Worm (Caenorhabditis elegans) whole organism, L2 larva: ENCODE data around the gene gpx-5.

Experiments used
- C34F6.9 ChIP-seq: fragments of 150-350 bp; optimal IDR thresholded peaks from 2 replicates; lab custom pipeline; 2014; ENCODE audit warnings: missing biosample characterization, missing genetic modification characterization
- F13H6.1 ChIP-seq: sonication (generic microtip); optimal IDR thresholded peaks from 2 replicates; lab custom pipeline; 2016; ENCODE audit warnings: missing genetic modification characterization, missing compliant biosample characterization
- R02D3.7 ChIP-seq: fragments of 150-350 bp; optimal IDR thresholded peaks from 2 replicates; lab custom pipeline; 2014; ENCODE audit warnings: missing biosample characterization, missing genetic modification characterization
- Y55F3AM.14 ChIP-seq: fragments of 200-800 bp; sonication (Bioruptor generic); optimal IDR thresholded peaks from 2 replicates; lab custom pipeline; 2018; ENCODE audit warnings: mild to moderate bottlenecking, missing genetic modification characterization, missing compliant biosample characterization
- ZK546.5 ChIP-seq: sonication (generic microtip); optimal IDR thresholded peaks from 2 replicates; lab custom pipeline; 2017; ENCODE audit warnings: missing biosample characterization, missing genetic modification characterization
- alr-1 ChIP-seq: fragments of 150-350 bp; optimal IDR thresholded peaks from 2 replicates; lab custom pipeline; 2014; ENCODE audit warnings: missing biosample characterization, missing genetic modification characterization
- aly-2 ChIP-seq: fragments of 150-350 bp; optimal IDR thresholded peaks from 2 replicates; lab custom pipeline; 2014; ENCODE audit warnings: missing biosample characterization, missing genetic modification characterization
- ama-1 ChIP-seq: fragments of 150-350 bp; optimal IDR thresholded peaks from 2 replicates; lab custom pipeline; 2018; ENCODE audit warnings: inconsistent platforms
- blmp-1 ChIP-seq: sonication (generic microtip); optimal IDR thresholded peaks from 2 replicates; lab custom pipeline; 2017; ENCODE audit warnings: missing genetic modification characterization, mild to moderate bottlenecking, missing compliant biosample characterization, antibody characterized with exemption, moderate library complexity; ENCODE audit not compliant: insufficient read depth
- ceh-16 ChIP-seq: fragments of 150-350 bp; optimal IDR thresholded peaks from 2 replicates; lab custom pipeline; 2014; ENCODE audit warnings: missing biosample characterization, missing genetic modification characterization
- ceh-82 ChIP-seq: fragments of 150-350 bp; optimal IDR thresholded peaks from 2 replicates; lab custom pipeline; 2014; ENCODE audit warnings: missing biosample characterization, missing genetic modification characterization
- crh-2 ChIP-seq: sonication (generic microtip); optimal IDR thresholded peaks from 2 replicates; lab custom pipeline; 2017; ENCODE audit warnings: missing biosample characterization, missing genetic modification characterization
- dmd-4 ChIP-seq: sonication (generic microtip); optimal IDR thresholded peaks from 2 replicates; lab custom pipeline; 2017; ENCODE audit warnings: missing biosample characterization, missing genetic modification characterization
- egl-27 ChIP-seq: sonication (generic microtip); optimal IDR thresholded peaks from 3 replicates; lab custom pipeline; 2017; ENCODE audit warnings: missing biosample characterization, missing genetic modification reagents, missing genetic modification characterization
- elt-1 ChIP-seq: fragments of 150-350 bp; optimal IDR thresholded peaks from 2 replicates; lab custom pipeline; 2014; ENCODE audit warnings: missing biosample characterization, missing genetic modification characterization
- elt-3 ChIP-seq: sonication (generic microtip); optimal IDR thresholded peaks from 2 replicates; lab custom pipeline; 2017; ENCODE audit warnings: missing biosample characterization, missing genetic modification characterization
- fos-1 ChIP-seq: fragments of 150-350 bp; optimal IDR thresholded peaks from 2 replicates; lab custom pipeline; 2014; ENCODE audit warnings: missing biosample characterization, missing genetic modification characterization
- gmeb-1 ChIP-seq: fragments of 150-350 bp; optimal IDR thresholded peaks from 2 replicates; lab custom pipeline; 2014; ENCODE audit warnings: missing biosample characterization, missing genetic modification characterization
- lin-11 ChIP-seq: fragments of 150-350 bp; sonication (generic microtip); optimal IDR thresholded peaks from 2 replicates; lab custom pipeline; 2014; ENCODE audit warnings: missing biosample characterization, missing genetic modification characterization, inconsistent platforms, mixed read lengths
- lin-13 ChIP-seq: fragments of 150-350 bp; optimal IDR thresholded peaks from 2 replicates; lab custom pipeline; 2014; ENCODE audit warnings: missing biosample characterization, missing genetic modification reagents, missing genetic modification characterization
- lin-39 ChIP-seq: fragments of 150-350 bp; optimal IDR thresholded peaks from 2 replicates; lab custom pipeline; 2014; ENCODE audit warnings: missing biosample characterization, missing genetic modification reagents, missing genetic modification characterization
- lsy-2 ChIP-seq, 2 experiments: fragments of 150-350 bp in 1 of 2; sonication (generic microtip) in 1 of 2; optimal IDR thresholded peaks; 2 replicates each; lab custom pipeline; 2014 to 2017; ENCODE audit warnings: missing biosample characterization in 2 of 2, missing genetic modification characterization in 2 of 2
- mab-5 ChIP-seq: fragments of 150-350 bp; optimal IDR thresholded peaks from 2 replicates; lab custom pipeline; 2014; ENCODE audit warnings: missing biosample characterization, missing genetic modification characterization
- mbf-1 ChIP-seq: sonication (generic microtip); optimal IDR thresholded peaks from 2 replicates; lab custom pipeline; 2017; ENCODE audit warnings: missing biosample characterization, missing genetic modification characterization
- mdl-1 ChIP-seq, 2 experiments: fragments of 150-350 bp in 1 of 2; sonication (generic microtip) in 1 of 2; optimal IDR thresholded peaks; 2 replicates each; lab custom pipeline; 2017; ENCODE audit warnings: missing biosample characterization in 2 of 2, missing genetic modification characterization in 2 of 2
- nhr-10 ChIP-seq: sonication (generic microtip); optimal IDR thresholded peaks from 2 replicates; lab custom pipeline; 2017; ENCODE audit warnings: missing biosample characterization, missing genetic modification characterization
- nhr-11 ChIP-seq: fragments of 150-350 bp; optimal IDR thresholded peaks from 2 replicates; lab custom pipeline; 2014; ENCODE audit warnings: missing biosample characterization, missing genetic modification characterization
- nhr-12 ChIP-seq: fragments of 150-350 bp; optimal IDR thresholded peaks from 2 replicates; lab custom pipeline; 2014; ENCODE audit warnings: missing biosample characterization, missing genetic modification characterization
- nhr-129 ChIP-seq: fragments of 150-350 bp; optimal IDR thresholded peaks from 2 replicates; lab custom pipeline; 2014; ENCODE audit warnings: missing biosample characterization, missing genetic modification characterization
- nhr-21 ChIP-seq: fragments of 150-350 bp; optimal IDR thresholded peaks from 2 replicates; lab custom pipeline; 2014; ENCODE audit warnings: missing biosample characterization, missing genetic modification characterization
- nhr-23 ChIP-seq: fragments of 150-350 bp; optimal IDR thresholded peaks from 2 replicates; lab custom pipeline; 2014; ENCODE audit warnings: missing biosample characterization, missing genetic modification reagents, missing genetic modification characterization
- nhr-237 ChIP-seq: fragments of 150-350 bp; optimal IDR thresholded peaks from 2 replicates; lab custom pipeline; 2014; ENCODE audit warnings: missing biosample characterization, missing genetic modification characterization
- nhr-25 ChIP-seq: fragments of 150-350 bp; sonication (generic microtip); optimal IDR thresholded peaks from 3 replicates; lab custom pipeline; 2014; ENCODE audit warnings: missing biosample characterization, missing genetic modification characterization
- nhr-6 ChIP-seq: fragments of 150-350 bp; optimal IDR thresholded peaks from 2 replicates; lab custom pipeline; 2014; ENCODE audit warnings: missing biosample characterization, missing genetic modification characterization
- nhr-77 ChIP-seq: fragments of 150-350 bp; optimal IDR thresholded peaks from 2 replicates; lab custom pipeline; 2014; ENCODE audit warnings: missing biosample characterization, missing genetic modification characterization
- peb-1 ChIP-seq: fragments of 150-350 bp; optimal IDR thresholded peaks from 2 replicates; lab custom pipeline; 2014; ENCODE audit warnings: missing biosample characterization, missing genetic modification characterization
- sem-4 ChIP-seq: fragments of 150-350 bp; optimal IDR thresholded peaks from 2 replicates; lab custom pipeline; 2014; ENCODE audit warnings: missing biosample characterization, missing genetic modification reagents, missing genetic modification characterization
- skn-1 ChIP-seq: sonication (generic microtip); optimal IDR thresholded peaks from 2 replicates; lab custom pipeline; 2017; ENCODE audit warnings: missing biosample characterization, missing genetic modification characterization
- sma-3 ChIP-seq: sonication (generic microtip); optimal IDR thresholded peaks from 2 replicates; lab custom pipeline; 2016; ENCODE audit warnings: missing genetic modification reagents, missing genetic modification characterization, missing compliant biosample characterization
- sma-9 ChIP-seq, 2 experiments: fragments of 150-350 bp in 1 of 2; sonication (generic microtip) in 1 of 2; optimal IDR thresholded peaks; 2 replicates each; lab custom pipeline; 2014 to 2016; ENCODE audit warnings: missing genetic modification characterization in 2 of 2, mild to moderate bottlenecking in 1 of 2, missing biosample characterization in 1 of 2, missing compliant biosample characterization in 1 of 2, missing genetic modification reagents in 1 of 2, moderate library complexity in 1 of 2
- snpc-4 ChIP-seq: fragments of 150-350 bp; optimal IDR thresholded peaks from 2 replicates; lab custom pipeline; 2014; ENCODE audit warnings: missing biosample characterization, missing genetic modification characterization
- unc-39 ChIP-seq: fragments of 150-350 bp; optimal IDR thresholded peaks from 2 replicates; lab custom pipeline; 2014; ENCODE audit warnings: missing biosample characterization, missing genetic modification characterization
- unc-55 ChIP-seq: fragments of 150-350 bp; sonication (generic microtip); optimal IDR thresholded peaks from 3 replicates; lab custom pipeline; 2014; ENCODE audit warnings: missing biosample characterization, missing genetic modification reagents, missing genetic modification characterization
- unc-62 ChIP-seq: fragments of 150-350 bp; optimal IDR thresholded peaks from 2 replicates; lab custom pipeline; 2014; ENCODE audit warnings: missing biosample characterization, missing genetic modification reagents, missing genetic modification characterization
- zag-1 ChIP-seq: fragments of 150-350 bp; optimal IDR thresholded peaks from 2 replicates; lab custom pipeline; 2014; ENCODE audit warnings: missing biosample characterization, missing genetic modification characterization
- ztf-1 ChIP-seq: fragments of 200-800 bp; sonication (Bioruptor generic); conservative IDR thresholded peaks from 2 replicates; pipeline ENCODE4 v1.3.6; 2022; ENCODE audit warnings: missing genetic modification characterization, missing compliant biosample characterization
- ztf-11 ChIP-seq: sonication (generic microtip); optimal IDR thresholded peaks from 2 replicates; lab custom pipeline; 2017; ENCODE audit warnings: missing biosample characterization, missing genetic modification characterization
- ztf-4 ChIP-seq: fragments of 150-350 bp; optimal IDR thresholded peaks from 2 replicates; lab custom pipeline; 2014; ENCODE audit warnings: missing biosample characterization, missing genetic modification characterization

Gene gpx-5

ce11 chrX:9560931-9561330 lies 23.5 kb upstream of the gpx-5 start:
- no peak for TF ChIP-seq lin-11
- no peak for TF ChIP-seq ZK546.5 (tag; lab: Kevin White, UChicago)
- TF ChIP-seq aly-2 = no peak
- no peak for TF ChIP-seq Y55F3AM.14
- no peak for TF ChIP-seq C34F6.9 (tag; lab: Kevin White, UChicago)
- TF ChIP-seq ceh-82 (tag; lab: Kevin White, UChicago) = no peak
- TF ChIP-seq zag-1 (tag; lab: Kevin White, UChicago) = no peak
- TF ChIP-seq nhr-11 (tag; lab: Kevin White, UChicago) = no peak
- no peak for TF ChIP-seq lin-39
- TF ChIP-seq sma-3 (GFP tag; lab: Kevin White, UChicago) = peak; percentile 19
- TF ChIP-seq ama-1 = peak; percentile 49
- peak; percentile 22 for TF ChIP-seq F13H6.1 (tag; lab: Kevin White, UChicago)
- TF ChIP-seq gmeb-1 = peak; percentile 3
- TF ChIP-seq nhr-10 (tag; lab: Kevin White, UChicago) = no peak
- no peak for TF ChIP-seq nhr-23 (tag; lab: Kevin White, UChicago)
- TF ChIP-seq mbf-1 (tag; lab: Kevin White, UChicago) = no peak
- no peak for TF ChIP-seq unc-39 (tag; lab: Kevin White, UChicago)
- peak; percentile 2 for TF ChIP-seq nhr-6 (tag; lab: Kevin White, UChicago)
- TF ChIP-seq ztf-4 (tag; lab: Kevin White, UChicago) = peak; percentile 8
- TF ChIP-seq unc-55 = no peak
- TF ChIP-seq lin-13 (GFP tag; lab: Kevin White, UChicago) = no peak
- TF ChIP-seq mab-5 (tag; lab: Kevin White, UChicago) = no peak
- no peak for TF ChIP-seq elt-3 (tag; lab: Kevin White, UChicago)
- no peak for TF ChIP-seq nhr-12 (tag; lab: Kevin White, UChicago)
- no peak for TF ChIP-seq egl-27 (tag; lab: Kevin White, UChicago)
- TF ChIP-seq skn-1 = no peak
- peak; percentile 23 for TF ChIP-seq sma-9 (GFP tag; optimal IDR thresholded peaks at IDR 0.05; lab: Kevin White, UChicago)
- no peak for TF ChIP-seq sma-9 (tag; optimal IDR thresholded peaks at IDR 0.05; lab: Kevin White, UChicago)
- TF ChIP-seq sem-4 (tag; lab: Kevin White, UChicago) = no peak
- TF ChIP-seq alr-1 (tag; lab: Kevin White, UChicago) = no peak
- peak; percentile 46 for TF ChIP-seq crh-2 (tag; lab: Kevin White, UChicago)
- no peak for TF ChIP-seq blmp-1 (tag; lab: Kevin White, UChicago)
- no peak for TF ChIP-seq ztf-1 (GFP tag; lab: Robert Waterston, UW)
- TF ChIP-seq snpc-4 (tag; lab: Kevin White, UChicago) = no peak
- TF ChIP-seq ztf-11 (tag; lab: Kevin White, UChicago) = no peak
- TF ChIP-seq mdl-1 (tag; optimal IDR thresholded peaks at IDR 0.05; lab: Kevin White, UChicago) = no peak
- no peak for TF ChIP-seq R02D3.7 (tag; lab: Kevin White, UChicago)
- peak in 1 of 2 experiments; percentile 16 for TF ChIP-seq lsy-2 (tag; optimal IDR thresholded peaks at IDR 0.05; lab: Kevin White, UChicago)
- no peak for TF ChIP-seq ceh-16 (tag; lab: Kevin White, UChicago)
- no peak for TF ChIP-seq nhr-25 (tag; lab: Kevin White, UChicago)
- TF ChIP-seq elt-1 (tag; lab: Kevin White, UChicago) = no peak
- no peak for TF ChIP-seq nhr-77 (tag; lab: Kevin White, UChicago)
- no peak for TF ChIP-seq dmd-4
- TF ChIP-seq fos-1 (tag; lab: Kevin White, UChicago) = peak; percentile 10
- TF ChIP-seq unc-62 (GFP tag; lab: Kevin White, UChicago) = no peak
- peak; percentile 34 for TF ChIP-seq nhr-129 (tag; lab: Kevin White, UChicago)
- TF ChIP-seq nhr-237 (tag; lab: Kevin White, UChicago) = no peak
- no peak for TF ChIP-seq peb-1 (tag; lab: Kevin White, UChicago)
- peak; percentile 10 for TF ChIP-seq nhr-21
